Fruit fly (Drosophila melanogaster): ENCODE data around the gene CG1523.

CG1523 gene

DNA sequence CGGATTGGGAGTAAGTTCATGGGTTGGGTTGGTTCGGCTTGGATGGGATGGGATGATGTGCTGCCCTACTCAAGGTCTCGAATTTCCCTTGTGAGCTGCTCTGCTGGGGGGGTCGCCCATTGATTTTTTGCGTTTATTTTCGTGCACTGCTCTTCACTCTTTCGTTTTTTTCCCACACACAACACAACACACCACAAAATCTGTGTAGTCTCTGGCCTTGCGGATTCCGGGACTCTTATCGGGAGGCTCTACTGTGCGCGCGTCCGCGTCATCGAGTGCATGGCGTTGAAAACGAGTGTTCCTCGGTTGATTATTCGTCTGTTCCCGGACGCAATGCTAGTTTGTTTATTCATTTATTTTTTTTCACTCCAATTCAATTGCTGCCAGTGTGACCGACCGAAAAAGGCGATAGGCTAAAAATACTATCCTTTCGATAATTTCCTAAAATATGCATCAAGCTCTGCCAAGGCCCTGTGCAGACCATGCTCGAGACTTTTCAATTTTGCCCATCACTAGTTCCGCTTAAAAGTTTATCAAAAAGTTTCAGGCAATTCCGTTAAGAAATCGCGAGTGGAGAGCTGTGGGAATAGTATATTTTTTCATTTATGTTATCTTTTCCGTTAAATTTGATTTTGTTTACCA is 12.3 kb upstream of the CG1523 start, which contains the start of gene WASp (continued):
- peak; percentile 37 for TF ChIP-seq CG6765 (GFP tag; optimal IDR thresholded peaks at IDR 0.05)
- no peak for TF ChIP-seq sd (tag; optimal IDR thresholded peaks at IDR 0.05)
- TF ChIP-seq abd-A (tag; optimal IDR thresholded peaks at IDR 0.05): no peak
- peak; percentile 26 for TF ChIP-seq pnt (GFP tag; optimal IDR thresholded peaks at IDR 0.05)
- peak; percentile 73 for TF ChIP-seq fu2 (GFP tag; optimal IDR thresholded peaks at IDR 0.05)
- no peak for TF ChIP-seq eve (GFP tag; optimal IDR thresholded peaks at IDR 0.05)
- TF ChIP-seq mam (GFP tag; optimal IDR thresholded peaks at IDR 0.05): peak; percentile 64
- TF ChIP-seq CG31388 (GFP tag; optimal IDR thresholded peaks at IDR 0.05): no peak
- TF ChIP-seq Hmx (GFP tag; optimal IDR thresholded peaks at IDR 0.05): no peak
- TF ChIP-seq GATAe (GFP tag; conservative IDR thresholded peaks at IDR 0.05): 0 out of 2 replicates have a peak, but pooled peaks have one; percentile 47
- TF ChIP-seq ttk (GFP tag; IDR thresholded peaks at IDR 0.05): peak; percentile 67
- peak; percentile 81 for TF ChIP-seq Hsf (GFP tag; optimal IDR thresholded peaks at IDR 0.05)
- TF ChIP-seq CG14441 (GFP tag; IDR thresholded peaks at IDR 0.05): peak; percentile 70
- TF ChIP-seq CG3838 (GFP tag; optimal IDR thresholded peaks at IDR 0.05): peak; percentile 61
- TF ChIP-seq CG10366 (GFP tag; IDR thresholded peaks at IDR 0.05): peak; percentile 59
- TF ChIP-seq cas (GFP tag; IDR thresholded peaks at IDR 0.05): peak; percentile 57; the same call in 1 of the 2 replicates
- TF ChIP-seq tio (GFP tag; optimal IDR thresholded peaks at IDR 0.05): no peak
- peak; percentile 45 for TF ChIP-seq Blimp-1 (GFP tag; optimal IDR thresholded peaks at IDR 0.05)
- peak; percentile 94 for TF ChIP-seq ci (GFP tag; IDR thresholded peaks at IDR 0.05)
- TF ChIP-seq CG30431 (GFP tag; optimal IDR thresholded peaks at IDR 0.05): peak; percentile 32
- TF ChIP-seq CG8944 (GFP tag; optimal IDR thresholded peaks at IDR 0.05): peak; percentile 49
- peak; percentile 95 for TF ChIP-seq gfzf (GFP tag; optimal IDR thresholded peaks at IDR 0.05)
- peak; percentile 39; the same call in 1 of the 2 replicates for TF ChIP-seq Oaz (GFP tag; IDR thresholded peaks at IDR 0.05)
- TF ChIP-seq TFAM (GFP tag; optimal IDR thresholded peaks at IDR 0.05): no peak
- TF ChIP-seq lab (GFP tag; optimal IDR thresholded peaks at IDR 0.05): peak; percentile 81
- TF ChIP-seq her (GFP tag; optimal IDR thresholded peaks at IDR 0.05): peak; percentile 82
- TF ChIP-seq dpn (GFP tag; optimal IDR thresholded peaks at IDR 0.05): peak in 1 of 2 experiments; percentile 78
- peak; percentile 53 for TF ChIP-seq CG13424 (tag; optimal IDR thresholded peaks at IDR 0.05)
- peak; percentile 62 for TF ChIP-seq vfl (GFP tag; optimal IDR thresholded peaks at IDR 0.05)
- TF ChIP-seq vvl (GFP tag; IDR thresholded peaks at IDR 0.05): peak; percentile 87
- peak; percentile 38 for TF ChIP-seq CG1602 (GFP tag; optimal IDR thresholded peaks at IDR 0.05)
- TF ChIP-seq kni (GFP tag; optimal IDR thresholded peaks at IDR 0.05): no peak
- TF ChIP-seq pita (GFP tag; optimal IDR thresholded peaks at IDR 0.05): no peak
- peak; percentile 76 for TF ChIP-seq Asciz (GFP tag; optimal IDR thresholded peaks at IDR 0.05)
- TF ChIP-seq CG1529 (GFP tag; optimal IDR thresholded peaks at IDR 0.05): no peak
- no peak for TF ChIP-seq ac (GFP tag; optimal IDR thresholded peaks at IDR 0.05)
- no peak for TF ChIP-seq Nf-YC (tag; optimal IDR thresholded peaks at IDR 0.05)
- TF ChIP-seq Trl (optimal IDR thresholded peaks at IDR 0.05): no peak
- peak; percentile 87 for TF ChIP-seq Trl (GFP tag; optimal IDR thresholded peaks at IDR 0.05)
- 0 out of 4 replicates have a peak, but pooled peaks have one; percentile 22 for TF ChIP-seq chinmo (GFP tag; IDR thresholded peaks at IDR 0.05; ENCODE audit: partially characterized antibody)
- no peak for TF ChIP-seq tap (tag; optimal IDR thresholded peaks at IDR 0.05)
- peak; percentile 95 for TF ChIP-seq sens (GFP tag)
- peak; percentile 78 for TF ChIP-seq disco-r (GFP tag; optimal IDR thresholded peaks at IDR 0.05)
- peak; percentile 68 for TF ChIP-seq CG17328 (GFP tag; IDR thresholded peaks at IDR 0.05)
- peak; percentile 86 for TF ChIP-seq HmgZ (tag; optimal IDR thresholded peaks at IDR 0.05)
- peak; percentile 33 for TF ChIP-seq CG2875 (GFP tag; optimal IDR thresholded peaks at IDR 0.05)
- TF ChIP-seq B-H2 (GFP tag; optimal IDR thresholded peaks at IDR 0.05): peak; percentile 85
- TF ChIP-seq CkIIα-i1 (GFP tag; IDR thresholded peaks at IDR 0.05): no peak
- TF ChIP-seq sima (GFP tag; optimal IDR thresholded peaks at IDR 0.05): peak; percentile 47
- no peak for TF ChIP-seq Kr (GFP tag; optimal IDR thresholded peaks at IDR 0.05)
- TF ChIP-seq CG2678 (tag; optimal IDR thresholded peaks at IDR 0.05): no peak
